Fruit fly (Drosophila melanogaster) whole organism: ENCODE data around the gene RnpS1.

Experiments
- CG8478 ChIP-seq: fragments of >200 bp; optimal IDR thresholded peaks from 2 replicates; lab custom pipeline; 2018; ENCODE audit warnings: inconsistent platforms
- Dll ChIP-seq: fragments of >200 bp; optimal IDR thresholded peaks from 2 replicates; lab custom pipeline; 2017
- EcR ChIP-seq, 2 experiments: fragments of >200 bp; optimal IDR thresholded peaks; 2 replicates each; lab custom pipeline; 2017; ENCODE audit warnings: missing biosample characterization in 2 of 2, missing genetic modification characterization in 2 of 2, missing genetic modification reagents in 2 of 2
- pan ChIP-seq: fragments of >200 bp; optimal IDR thresholded peaks from 2 replicates; lab custom pipeline; 2017
- psq ChIP-seq: fragments of >200 bp; optimal IDR thresholded peaks from 2 replicates; lab custom pipeline; 2017
- usp ChIP-seq: fragments of >200 bp; optimal IDR thresholded peaks from 2 replicates; lab custom pipeline; 2017; ENCODE audit warnings: missing biosample characterization, missing genetic modification characterization, mixed read lengths

RnpS1 gene

DNA sequence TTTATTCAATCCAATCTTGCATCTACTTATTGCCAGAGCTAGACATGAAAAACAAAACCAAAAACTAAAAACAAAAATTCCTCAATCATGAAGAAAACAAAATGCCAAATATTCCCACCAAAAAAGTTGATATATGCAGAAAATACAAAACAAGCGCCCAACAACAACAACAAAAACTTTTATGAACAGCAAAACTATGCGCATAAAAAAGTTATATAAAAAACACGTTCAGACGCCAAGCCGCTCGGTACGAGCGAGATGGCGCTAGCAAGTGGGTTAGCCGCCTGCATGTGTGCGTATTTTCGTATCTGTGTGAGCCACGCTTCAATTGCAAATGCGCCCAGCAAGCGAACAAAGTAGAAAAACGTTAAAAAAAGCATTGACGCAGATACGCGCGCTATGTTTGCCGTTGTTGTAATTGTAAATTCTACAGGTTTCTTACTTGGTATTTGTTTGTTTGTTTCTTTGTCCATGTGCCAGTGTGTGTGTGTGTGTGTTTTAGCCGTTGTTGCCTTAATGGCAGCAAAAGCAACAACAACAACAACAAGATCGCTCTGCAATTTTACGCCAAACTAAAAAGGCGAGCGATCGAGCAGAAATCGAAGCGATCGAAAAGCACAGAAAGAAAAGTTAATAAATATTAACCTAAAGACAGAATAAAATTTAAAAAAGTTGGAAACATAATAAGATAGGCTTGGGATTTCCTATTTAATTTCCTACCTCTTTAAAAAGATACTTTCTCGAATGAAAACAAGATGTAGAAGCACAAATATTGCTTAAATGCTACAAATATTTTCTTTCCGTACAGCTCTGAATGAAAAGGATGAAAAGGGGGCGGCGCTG is 41.8 kb downstream of the RnpS1 start:
- TF ChIP-seq CG8478 (lab: Kevin White, UChicago) (no peak), EcR (GFP tag; optimal IDR thresholded peaks at IDR 0.05; lab: Kevin White, UChicago) (no peak), pan (lab: Kevin White, UChicago) (no peak), usp (GFP tag; lab: Kevin White, UChicago) (no peak), psq (lab: Kevin White, UChicago) (no peak), Dll (lab: Kevin White, UChicago) (no peak)

DNA sequence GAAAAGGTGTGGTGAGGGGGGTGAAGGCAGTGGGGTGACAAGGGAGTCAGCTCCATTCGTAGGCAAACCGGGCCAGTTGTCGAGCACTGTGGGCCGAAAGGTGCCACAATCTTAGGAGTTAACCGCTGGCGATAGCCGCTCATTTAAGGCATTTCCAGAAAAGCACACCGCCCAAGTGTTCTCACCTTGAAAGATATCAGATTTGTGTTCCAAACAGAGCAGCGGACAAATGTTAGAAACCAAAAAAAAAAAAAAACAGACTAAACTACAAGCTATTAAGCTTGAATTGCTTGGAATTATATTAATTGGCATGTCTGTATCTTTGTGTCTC is 42.4 kb downstream of the RnpS1 start:
- TF ChIP-seq CG8478 (lab: Kevin White, UChicago) (no peak), psq (lab: Kevin White, UChicago) (no peak), Dll (lab: Kevin White, UChicago) (no peak), usp (GFP tag; lab: Kevin White, UChicago) (no peak), pan (lab: Kevin White, UChicago) (no peak), EcR (GFP tag; optimal IDR thresholded peaks at IDR 0.05; lab: Kevin White, UChicago) (no peak)

DNA sequence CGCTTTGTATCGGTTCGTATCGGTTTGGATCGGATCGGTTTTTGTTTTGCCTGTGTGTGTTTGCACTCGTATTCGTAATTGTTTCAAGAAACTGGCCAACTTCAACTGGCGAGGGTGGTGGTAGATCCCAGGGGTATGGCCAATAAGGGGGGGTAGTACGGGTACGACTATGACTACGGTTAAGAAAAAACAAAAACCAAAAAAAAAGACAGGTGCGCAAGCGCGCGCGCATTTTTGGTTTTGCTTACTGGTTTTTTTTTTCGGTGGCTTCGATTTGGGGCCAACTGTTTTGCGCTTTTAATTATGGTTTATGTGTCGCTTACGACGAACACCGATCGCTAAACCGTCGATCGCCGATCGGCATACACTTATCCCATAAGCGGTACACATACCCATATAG is 43.0 kb downstream of the RnpS1 start:
- TF ChIP-seq CG8478 (lab: Kevin White, UChicago) (no peak), psq (lab: Kevin White, UChicago) (no peak), usp (GFP tag; lab: Kevin White, UChicago) (no peak), EcR (GFP tag; optimal IDR thresholded peaks at IDR 0.05; lab: Kevin White, UChicago) (no peak), Dll (lab: Kevin White, UChicago) (no peak), pan (lab: Kevin White, UChicago) (no peak)

DNA sequence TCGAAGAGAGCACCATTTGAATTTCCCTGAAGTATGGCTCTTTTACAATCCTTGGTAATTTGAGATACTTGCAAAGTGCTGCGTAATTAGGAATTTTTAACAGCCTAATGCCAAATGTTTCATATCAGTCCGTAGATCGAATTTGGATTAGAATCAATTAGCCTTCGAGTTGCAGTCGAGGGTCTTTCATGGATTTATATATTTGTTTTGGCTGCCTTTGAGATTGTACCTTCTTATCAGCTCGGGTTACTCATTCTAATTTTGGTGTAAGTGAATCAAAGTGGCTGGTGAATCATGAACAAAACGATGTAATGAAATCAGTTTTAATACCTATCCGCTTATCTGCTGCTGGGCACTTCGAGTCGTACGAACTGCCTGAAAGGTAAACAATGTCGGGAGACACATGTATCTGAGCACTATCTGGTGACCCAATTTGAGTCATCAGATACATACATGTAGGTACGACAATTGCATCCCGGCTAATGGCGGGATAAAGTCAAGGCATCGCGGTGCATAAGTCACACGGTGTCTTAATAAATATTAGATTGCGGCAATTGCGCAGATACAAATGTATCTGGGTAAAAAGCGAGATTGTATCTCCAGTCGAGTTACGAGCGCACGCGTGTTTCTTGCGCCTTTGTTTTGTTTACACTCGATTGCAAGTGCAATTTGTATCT is 44.0 kb downstream of the RnpS1 start:
- TF ChIP-seq EcR (GFP tag; optimal IDR thresholded peaks at IDR 0.05; lab: Kevin White, UChicago) (no peak), Dll (lab: Kevin White, UChicago) (no peak), usp (GFP tag; lab: Kevin White, UChicago) (no peak), pan (lab: Kevin White, UChicago) (no peak), CG8478 (lab: Kevin White, UChicago) (no peak), psq (lab: Kevin White, UChicago) (no peak)

DNA sequence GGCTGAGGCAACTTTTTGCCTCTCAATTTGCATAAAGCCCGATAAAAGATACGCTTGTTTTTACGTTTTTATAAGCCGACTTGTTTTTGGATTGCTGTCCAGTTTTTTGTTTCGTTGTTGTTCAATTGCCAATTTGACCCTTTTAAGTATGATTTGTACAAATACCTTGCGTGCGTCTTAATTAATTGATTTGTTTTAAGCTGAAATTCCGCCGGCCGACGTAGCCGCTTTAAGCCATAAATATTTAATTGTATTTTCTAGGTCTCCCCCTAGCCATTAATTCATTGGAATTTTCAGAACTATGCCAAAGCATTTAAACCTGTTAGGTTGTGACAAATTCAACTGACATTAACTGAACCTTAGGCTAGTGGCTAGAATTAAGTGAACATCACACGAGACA is 44.8 kb downstream of the RnpS1 start:
- TF ChIP-seq EcR (GFP tag; optimal IDR thresholded peaks at IDR 0.05; lab: Kevin White, UChicago) = no peak

DNA sequence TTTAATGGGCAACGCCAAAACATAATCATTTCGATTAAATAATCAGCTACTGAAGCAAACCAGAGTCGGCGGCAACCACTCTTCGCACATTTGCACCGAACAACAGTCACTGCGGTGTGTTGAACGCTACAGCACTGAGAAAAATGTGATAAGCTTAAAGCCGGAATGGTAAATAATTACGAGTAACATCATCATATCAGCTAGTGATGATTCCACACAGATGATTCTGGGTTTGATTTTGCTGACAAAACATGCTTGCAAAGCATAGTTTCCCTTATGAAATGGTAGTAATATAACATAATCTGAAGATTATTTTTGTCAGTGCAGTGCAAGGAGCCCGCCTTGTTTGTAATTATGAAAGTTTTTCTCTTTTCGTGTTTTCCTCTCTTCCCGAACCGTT is 46.3 kb downstream of the RnpS1 start:
- TF ChIP-seq psq (lab: Kevin White, UChicago) (no peak), Dll (lab: Kevin White, UChicago) (no peak), usp (GFP tag; lab: Kevin White, UChicago) (no peak), pan (lab: Kevin White, UChicago) (no peak), CG8478 (lab: Kevin White, UChicago) (no peak), EcR (GFP tag; optimal IDR thresholded peaks at IDR 0.05; lab: Kevin White, UChicago) (no peak)

DNA sequence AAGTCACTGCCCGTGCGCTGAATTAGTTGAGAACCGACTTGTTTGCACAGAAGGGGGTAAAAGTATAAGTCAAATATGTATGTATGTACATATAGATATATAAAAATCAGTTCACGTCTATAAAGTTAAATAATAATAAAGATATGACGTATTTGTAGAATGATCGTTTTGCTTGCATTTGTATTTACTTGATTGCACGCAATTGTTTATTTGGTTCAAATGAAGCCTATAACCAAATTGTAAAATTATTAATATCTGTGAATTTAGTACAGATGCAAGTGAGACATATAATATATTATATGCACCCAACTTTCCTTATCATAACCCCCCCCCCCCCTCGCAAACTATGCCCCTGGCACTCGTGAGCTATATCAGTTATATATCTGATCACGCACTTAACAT is 48.7 kb downstream of the RnpS1 start:
- TF ChIP-seq usp (GFP tag; lab: Kevin White, UChicago) (no peak), psq (lab: Kevin White, UChicago) (no peak), CG8478 (lab: Kevin White, UChicago) (no peak), EcR (GFP tag; optimal IDR thresholded peaks at IDR 0.05; lab: Kevin White, UChicago) (no peak), pan (lab: Kevin White, UChicago) (no peak), Dll (lab: Kevin White, UChicago) (no peak)

DNA sequence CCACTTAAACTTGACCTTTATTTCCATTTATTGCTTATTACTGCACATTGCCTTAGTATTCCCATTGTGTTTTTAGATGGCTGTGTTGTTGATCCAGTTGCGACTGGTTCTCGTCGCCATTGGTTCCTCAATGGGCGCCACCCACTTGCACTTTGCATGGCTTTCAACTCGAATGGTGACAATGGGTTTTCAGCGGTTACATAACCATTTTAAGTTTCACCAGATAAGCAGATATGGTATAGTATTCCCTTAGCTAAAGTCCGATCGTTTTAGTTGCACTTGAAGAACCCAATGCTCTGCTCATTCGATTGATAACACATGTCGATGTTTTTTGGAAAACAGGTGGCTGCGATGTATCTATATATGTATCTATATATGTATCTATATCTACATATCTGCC is 50.1 kb downstream of the RnpS1 start:
- no peak for TF ChIP-seq pan (lab: Kevin White, UChicago)
